Worm (Caenorhabditis elegans) whole organism, late embryonic: ENCODE data around the gene sru-2.

Source experiments
- F13H6.1 ChIP-seq: sonication (generic microtip); optimal IDR thresholded peaks from 2 replicates; lab custom pipeline; 2016; ENCODE audit warnings: missing genetic modification characterization, missing compliant biosample characterization
- K02D7.2 ChIP-seq: sonication (generic microtip); optimal IDR thresholded peaks from 2 replicates; lab custom pipeline; 2017; ENCODE audit warnings: mild to moderate bottlenecking, missing genetic modification characterization, missing compliant biosample characterization
- K09A11.1 ChIP-seq: sonication (generic microtip); optimal IDR thresholded peaks from 2 replicates; lab custom pipeline; 2017; ENCODE audit warnings: antibody characterized with exemption, mild to moderate bottlenecking, missing genetic modification characterization, missing compliant biosample characterization; ENCODE audit not compliant: insufficient read depth
- T23F11.4 ChIP-seq: fragments of 200-800 bp; sonication (Bioruptor generic); optimal IDR thresholded peaks from 2 replicates; lab custom pipeline; 2018; ENCODE audit warnings: mild to moderate bottlenecking, missing genetic modification characterization, missing compliant biosample characterization
- Y22D7AL.16 ChIP-seq: sonication (generic microtip); optimal IDR thresholded peaks from 2 replicates; lab custom pipeline; 2016; ENCODE audit warnings: missing genetic modification characterization, missing compliant biosample characterization
- ceh-18 ChIP-seq: sonication (generic microtip); optimal IDR thresholded peaks from 2 replicates; lab custom pipeline; 2016; ENCODE audit warnings: missing genetic modification characterization, missing compliant biosample characterization
- ceh-19 ChIP-seq: fragments of 200-800 bp; sonication (Bioruptor generic); optimal IDR thresholded peaks from 2 replicates; lab custom pipeline; 2018; ENCODE audit warnings: mild to moderate bottlenecking, missing genetic modification characterization, missing compliant biosample characterization
- ceh-22 ChIP-seq: sonication (generic microtip); optimal IDR thresholded peaks from 2 replicates; lab custom pipeline; 2017; ENCODE audit warnings: missing biosample characterization, missing genetic modification characterization
- ceh-31 ChIP-seq: sonication (generic microtip); optimal IDR thresholded peaks from 2 replicates; lab custom pipeline; 2016; ENCODE audit warnings: missing genetic modification characterization, missing compliant biosample characterization
- ceh-6 ChIP-seq: fragments of 200-800 bp; sonication (Bioruptor generic); optimal IDR thresholded peaks from 2 replicates; lab custom pipeline; 2018; ENCODE audit warnings: mild to moderate bottlenecking, missing genetic modification characterization, missing compliant biosample characterization
- ceh-9 ChIP-seq: sonication (generic microtip); optimal IDR thresholded peaks from 2 replicates; lab custom pipeline; 2016; ENCODE audit warnings: mild to moderate bottlenecking, missing genetic modification characterization, inconsistent platforms, missing compliant biosample characterization
- dve-1 ChIP-seq: sonication (generic microtip); optimal IDR thresholded peaks from 2 replicates; lab custom pipeline; 2017; ENCODE audit warnings: antibody characterized with exemption, mild to moderate bottlenecking, missing genetic modification characterization, missing compliant biosample characterization
- elt-4 ChIP-seq: sonication (generic microtip); optimal IDR thresholded peaks from 2 replicates; lab custom pipeline; 2016; ENCODE audit warnings: missing genetic modification characterization, missing compliant biosample characterization
- fax-1 ChIP-seq: sonication (generic microtip); optimal IDR thresholded peaks from 2 replicates; lab custom pipeline; 2016; ENCODE audit warnings: missing genotype, missing genetic modification characterization, missing compliant biosample characterization
- fkh-10 ChIP-seq: fragments of 150-350 bp; optimal IDR thresholded peaks from 2 replicates; lab custom pipeline; 2014; ENCODE audit warnings: missing biosample characterization, missing genetic modification reagents, missing genetic modification characterization
- fkh-6 ChIP-seq: sonication (generic microtip); optimal IDR thresholded peaks from 2 replicates; lab custom pipeline; 2016; ENCODE audit warnings: missing genetic modification characterization, missing compliant biosample characterization
- hlh-30 ChIP-seq: sonication (generic microtip); optimal IDR thresholded peaks from 2 replicates; lab custom pipeline; 2017; ENCODE audit warnings: antibody characterized with exemption, missing genetic modification characterization, missing compliant biosample characterization; ENCODE audit not compliant: insufficient read depth
- hlh-6 ChIP-seq: sonication (generic microtip); optimal IDR thresholded peaks from 2 replicates; lab custom pipeline; 2016; ENCODE audit warnings: missing genotype, missing genetic modification characterization, missing compliant biosample characterization
- lim-6 ChIP-seq: sonication (generic microtip); optimal IDR thresholded peaks from 2 replicates; lab custom pipeline; 2016; ENCODE audit warnings: missing genetic modification characterization, missing compliant biosample characterization
- madf-2 ChIP-seq: sonication (generic microtip); optimal IDR thresholded peaks from 2 replicates; lab custom pipeline; 2017; ENCODE audit warnings: missing genetic modification characterization, missing compliant biosample characterization
- mec-3 ChIP-seq: sonication (generic microtip); optimal IDR thresholded peaks from 2 replicates; lab custom pipeline; 2016; ENCODE audit warnings: borderline replicate concordance, missing genetic modification characterization, missing compliant biosample characterization
- pax-1 ChIP-seq: fragments of 150-350 bp; optimal IDR thresholded peaks from 2 replicates; lab custom pipeline; 2014; ENCODE audit warnings: missing biosample characterization, missing genetic modification characterization
- pha-4 ChIP-seq: fragments of 150-350 bp; optimal IDR thresholded peaks from 2 replicates; lab custom pipeline; 2018; ENCODE audit warnings: missing biosample characterization, missing genetic modification reagents, missing genetic modification characterization
- ref-2 ChIP-seq: sonication (generic microtip); optimal IDR thresholded peaks from 2 replicates; lab custom pipeline; 2016; ENCODE audit warnings: missing genetic modification characterization, missing compliant biosample characterization
- sox-2 ChIP-seq: fragments of 200-800 bp; sonication (Bioruptor generic); IDR thresholded peaks from 2 replicates; pipeline ENCODE4 v1.3.6; 2022; ENCODE audit warnings: missing genetic modification reagents, missing genetic modification characterization, missing compliant biosample characterization
- sox-4 ChIP-seq: sonication (generic microtip); optimal IDR thresholded peaks from 2 replicates; lab custom pipeline; 2017; ENCODE audit warnings: mild to moderate bottlenecking, missing genetic modification characterization, inconsistent platforms, missing compliant biosample characterization
- syd-9 ChIP-seq: sonication (generic microtip); optimal IDR thresholded peaks from 2 replicates; lab custom pipeline; 2016; ENCODE audit warnings: mild to moderate bottlenecking, missing genetic modification characterization, moderate library complexity, missing compliant biosample characterization
- tbx-7 ChIP-seq: sonication (generic microtip); optimal IDR thresholded peaks from 2 replicates; lab custom pipeline; 2016; ENCODE audit warnings: missing genotype, missing genetic modification characterization, missing compliant biosample characterization

Gene sru-2

DNA sequence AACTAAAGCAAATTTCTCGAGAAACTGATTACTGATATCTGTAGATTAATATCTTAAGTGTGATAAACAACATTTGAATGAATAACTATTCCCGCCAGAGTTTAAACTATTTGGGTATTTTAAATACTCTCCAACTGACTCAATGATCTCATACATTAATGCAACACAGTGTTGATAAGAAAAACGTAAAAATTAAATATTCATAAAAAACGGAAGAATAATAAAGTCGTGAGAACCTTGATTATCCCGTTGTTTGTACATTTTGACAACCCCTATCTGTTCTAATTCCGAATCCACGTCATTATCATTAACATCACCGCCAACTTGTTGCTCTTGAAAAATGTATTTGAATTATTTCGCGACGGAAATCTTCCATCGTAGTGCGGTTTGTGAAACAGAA is 43.6 kb downstream of the sru-2 start, which contains the start of gene elo-7:
Gene elo-7, plus strand, starts transcription at position 301 of the 400 bp plus-strand sequence.
- TF ChIP-seq lim-6 (tag; lab: Kevin White, UChicago) (no peak), ceh-6 (GFP tag; lab: Kevin White, UChicago) (no peak), ceh-31 (tag; lab: Kevin White, UChicago) (no peak), Y22D7AL.16 (no peak), madf-2 (no peak), ceh-18 (tag; lab: Kevin White, UChicago) (no peak), sox-4 (tag; lab: Kevin White, UChicago) (no peak), ceh-19 (GFP tag; lab: Kevin White, UChicago) (no peak), ref-2 (tag; lab: Kevin White, UChicago) (no peak), tbx-7 (tag; lab: Kevin White, UChicago) (no peak), K09A11.1 (tag; lab: Kevin White, UChicago) (no peak)

DNA sequence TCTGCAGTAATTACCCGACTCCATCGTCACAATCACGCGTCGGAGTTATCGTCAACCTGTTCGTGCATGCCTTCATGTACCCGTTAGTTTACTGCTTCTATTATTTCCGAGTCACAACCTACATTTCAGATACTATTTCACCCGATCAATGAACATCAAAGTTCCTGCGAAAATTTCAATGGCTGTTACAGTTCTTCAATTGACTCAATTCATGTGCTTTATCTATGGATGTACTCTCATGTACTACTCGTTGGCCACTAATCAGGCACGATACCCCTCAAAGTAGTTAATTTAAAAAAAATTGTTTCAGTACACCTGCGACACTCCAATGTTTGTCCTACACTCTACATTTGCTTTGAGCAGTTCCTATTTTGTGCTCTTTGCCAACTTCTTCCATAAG is 44.7 kb downstream of the sru-2 start:
- TF ChIP-seq ceh-22 (tag; lab: Kevin White, UChicago) = no peak

DNA sequence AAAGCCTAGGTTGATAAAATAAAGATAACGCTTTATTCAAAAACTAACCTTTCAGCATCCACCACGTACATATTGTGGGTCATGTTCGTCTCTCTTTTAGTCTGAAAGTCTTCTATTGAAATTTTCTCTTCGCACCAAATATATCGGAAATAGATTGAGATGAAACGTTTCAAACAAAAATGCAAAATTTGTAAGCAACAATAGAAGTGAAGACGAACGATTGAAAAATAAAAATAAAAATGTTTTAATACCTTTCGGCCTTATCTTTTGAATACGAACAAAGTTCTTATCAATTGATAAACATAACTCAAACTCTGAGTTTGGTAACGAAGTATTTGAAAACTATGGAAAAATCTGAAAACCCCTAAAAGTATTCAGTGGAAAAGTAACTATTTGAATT is 47.0 kb downstream of the sru-2 start, which contains the start of gene F56H11.2:
Gene F56H11.2, minus strand, starts transcription at position 101 of the 400 bp plus-strand sequence.
- no peak for TF ChIP-seq pax-1
- no peak for TF ChIP-seq sox-2
- TF ChIP-seq mec-3 (tag; lab: Kevin White, UChicago) = no peak
- no peak for TF ChIP-seq K02D7.2 (tag; lab: Kevin White, UChicago)
- no peak for TF ChIP-seq F13H6.1 (tag; lab: Kevin White, UChicago)
- no peak for TF ChIP-seq ceh-18 (tag; lab: Kevin White, UChicago)
- TF ChIP-seq, all 69 proteins: peak for 0

DNA sequence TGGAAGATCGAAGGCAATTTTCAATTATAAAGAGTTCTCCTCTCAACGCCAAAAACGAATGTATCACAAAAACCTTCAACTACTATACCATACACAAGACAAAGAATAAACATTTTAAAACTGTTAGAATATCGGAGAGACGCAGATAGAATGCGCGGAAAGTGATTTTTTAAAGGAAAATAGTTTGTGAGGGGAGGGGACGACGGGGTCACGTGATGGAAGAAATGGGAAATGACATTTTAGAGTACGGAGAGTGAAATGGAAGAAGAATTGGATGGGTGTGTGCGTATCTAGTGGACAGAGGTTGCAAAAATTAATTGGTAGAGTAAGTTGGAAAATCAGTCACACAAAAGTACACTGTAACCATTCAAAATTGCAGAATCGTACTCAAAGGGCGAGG is 48.3 kb downstream of the sru-2 start:
- TF ChIP-seq hlh-30 (tag; lab: Kevin White, UChicago) (peak; percentile 78), elt-4 (tag; lab: Kevin White, UChicago) (no peak), hlh-6 (no peak)

DNA sequence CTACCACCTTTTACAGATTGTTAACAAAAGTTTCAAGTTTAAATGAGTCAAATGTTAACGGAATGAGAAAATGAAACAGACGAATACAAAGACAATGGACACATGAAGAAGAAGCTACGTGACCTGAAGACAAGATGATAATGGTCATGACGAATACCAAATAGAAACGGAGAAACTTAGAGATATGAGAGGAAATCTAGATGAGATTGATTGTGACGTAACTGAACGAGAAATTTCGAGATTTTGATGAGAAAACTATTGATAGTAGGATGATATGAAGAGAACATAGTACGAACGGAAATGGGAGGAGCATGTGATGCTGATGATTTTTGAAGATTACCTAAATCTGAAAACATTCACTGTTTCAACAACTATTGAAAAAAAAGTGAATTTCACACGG is 49.0 kb downstream of the sru-2 start:
- TF ChIP-seq fax-1 (tag; lab: Kevin White, UChicago) (no peak), lim-6 (tag; lab: Kevin White, UChicago) (no peak), ceh-9 (tag; lab: Kevin White, UChicago) (no peak), dve-1 (tag; lab: Kevin White, UChicago) (no peak), K09A11.1 (tag; lab: Kevin White, UChicago) (no peak), T23F11.4 (GFP tag; lab: Kevin White, UChicago) (no peak), pha-4 (tag; lab: Kevin White, UChicago) (no peak), fkh-6 (tag; lab: Kevin White, UChicago) (no peak)

DNA sequence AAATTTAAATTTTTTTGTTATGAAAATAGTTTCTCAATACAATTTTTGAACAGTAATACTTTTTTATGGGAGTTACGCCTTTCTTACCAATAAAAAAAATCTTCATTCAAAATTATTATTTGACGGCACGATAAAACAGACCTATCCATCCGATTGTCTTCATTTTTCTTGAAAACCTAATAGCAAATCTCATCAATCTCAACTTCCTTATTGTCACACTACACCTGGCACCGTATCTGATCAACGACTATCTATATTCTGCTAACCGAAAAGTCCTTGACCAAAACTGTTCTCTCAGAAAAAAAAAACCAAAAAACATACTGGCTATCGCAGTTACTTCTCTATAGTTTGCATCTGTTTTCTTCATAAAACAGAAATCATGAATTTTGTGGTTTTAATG is 50.1 kb downstream of the sru-2 start:
- TF ChIP-seq fax-1 (tag; lab: Kevin White, UChicago) = no peak
- no peak for TF ChIP-seq hlh-6
- no peak for TF ChIP-seq ceh-18 (tag; lab: Kevin White, UChicago)
- no peak for TF ChIP-seq fkh-10 (GFP tag; lab: Kevin White, UChicago)
- TF ChIP-seq syd-9 = no peak
